Fruit fly (Drosophila melanogaster) whole organism, embryonic: Measurements from ENCODE around the gene nanos.
A peak's percentile ranks its signal among the peaks of the same experiment; 100 is the strongest.

Source experiments
- Atf6 ChIP-seq: fragments of 200-800 bp; sonication (Bioruptor generic); IDR thresholded peaks from 2 replicates; pipeline ENCODE4 v1.3.6; 2022; ENCODE audit warnings: missing biosample characterization, missing genetic modification characterization
- C15 ChIP-seq: fragments of 200-800 bp; sonication (Bioruptor generic); IDR thresholded peaks from 3 replicates; pipeline ENCODE4 v1.3.6; 2022; ENCODE audit warnings: missing biosample characterization, missing genetic modification characterization
- CG10209 ChIP-seq: fragments of 200-800 bp; sonication (Bioruptor generic); optimal IDR thresholded peaks from 3 replicates; lab custom pipeline; 2017; ENCODE audit warnings: missing biosample characterization, mild to moderate bottlenecking, missing genetic modification characterization, missing genetic modification reagents
- CG11247 ChIP-seq: fragments of 200-800 bp; sonication (Bioruptor generic); IDR thresholded peaks from 2 replicates; pipeline ENCODE4 v1.3.6; 2022; ENCODE audit warnings: missing biosample characterization, missing genetic modification characterization
- CG12219 ChIP-seq: fragments of 200-800 bp; sonication (Bioruptor generic); optimal IDR thresholded peaks from 3 replicates; lab custom pipeline; 2018; ENCODE audit warnings: missing biosample characterization, mild to moderate bottlenecking, missing genetic modification characterization
- CG12769 ChIP-seq: fragments of 200-800 bp; sonication (Bioruptor generic); optimal IDR thresholded peaks from 2 replicates; lab custom pipeline; 2019; ENCODE audit warnings: missing biosample characterization, mild to moderate bottlenecking, missing genetic modification characterization, moderate library complexity
- CG14014 ChIP-seq: fragments of 200-800 bp; sonication (Bioruptor generic); IDR thresholded peaks from 2 replicates; pipeline ENCODE4 v1.3.6; 2022; ENCODE audit warnings: missing biosample characterization, missing genetic modification characterization
- CG15479 ChIP-seq: fragments of 200-800 bp; sonication (Bioruptor generic); optimal IDR thresholded peaks from 3 replicates; lab custom pipeline; 2019; ENCODE audit warnings: missing biosample characterization, mild to moderate bottlenecking, missing genetic modification characterization, moderate library complexity
- CG15601 ChIP-seq: fragments of 200-800 bp; sonication (Bioruptor generic); optimal IDR thresholded peaks from 3 replicates; lab custom pipeline; 2019; ENCODE audit warnings: missing biosample characterization, mild to moderate bottlenecking, missing genetic modification characterization, moderate library complexity
- CG15696 ChIP-seq: fragments of 200-800 bp; sonication (Bioruptor generic); optimal IDR thresholded peaks from 2 replicates; lab custom pipeline; 2019; ENCODE audit warnings: missing biosample characterization, mild to moderate bottlenecking, missing genetic modification characterization, moderate library complexity
- CG17568 ChIP-seq: fragments of 200-800 bp; sonication (Bioruptor generic); optimal IDR thresholded peaks from 2 replicates; lab custom pipeline; 2018; ENCODE audit warnings: missing biosample characterization, mild to moderate bottlenecking, missing genetic modification characterization, moderate library complexity
- CG18599 ChIP-seq: fragments of 200-800 bp; sonication (Bioruptor generic); optimal IDR thresholded peaks from 3 replicates; lab custom pipeline; 2017; ENCODE audit warnings: missing biosample characterization, missing genetic modification characterization, mild to moderate bottlenecking, moderate library complexity, missing genetic modification reagents
- CG30020 ChIP-seq: fragments of 200-800 bp; optimal IDR thresholded peaks from 2 replicates; lab custom pipeline; 2019; ENCODE audit warnings: missing biosample characterization, mild to moderate bottlenecking, missing genetic modification characterization, moderate library complexity
- CG3065 ChIP-seq: fragments of 200-800 bp; sonication (Bioruptor generic); optimal IDR thresholded peaks from 2 replicates; lab custom pipeline; 2016; ENCODE audit warnings: missing biosample characterization, missing genetic modification characterization
- CG32767 ChIP-seq: fragments of 200-800 bp; sonication (Bioruptor generic); IDR thresholded peaks from 2 replicates; pipeline ENCODE4 v1.3.6; 2022; ENCODE audit warnings: missing biosample characterization, missing genetic modification characterization
- CG3281 ChIP-seq: fragments of 200-800 bp; sonication (Bioruptor generic); optimal IDR thresholded peaks from 3 replicates; lab custom pipeline; 2017; ENCODE audit warnings: missing biosample characterization, mild to moderate bottlenecking, missing genetic modification characterization
- CG33557 ChIP-seq: fragments of 200-800 bp; sonication (Bioruptor generic); optimal IDR thresholded peaks from 2 replicates; lab custom pipeline; 2019; ENCODE audit warnings: missing biosample characterization, mild to moderate bottlenecking, missing genetic modification characterization, moderate library complexity
- CG43689 ChIP-seq: fragments of 200-800 bp; sonication (Bioruptor generic); IDR thresholded peaks from 2 replicates; pipeline ENCODE4 v1.3.6; 2022; ENCODE audit warnings: missing biosample characterization, missing genetic modification characterization
- CG7271 ChIP-seq: fragments of 200-800 bp; sonication (Bioruptor generic); optimal IDR thresholded peaks from 2 replicates; lab custom pipeline; 2018; ENCODE audit warnings: missing biosample characterization, mild to moderate bottlenecking, missing genetic modification characterization, moderate library complexity
- CG7357 ChIP-seq: fragments of 200-800 bp; sonication (Bioruptor generic); IDR thresholded peaks from 3 replicates; pipeline ENCODE4 v1.3.6; 2022; ENCODE audit warnings: missing biosample characterization, missing genetic modification characterization
- CG8924 ChIP-seq: fragments of 200-800 bp; optimal IDR thresholded peaks from 3 replicates; lab custom pipeline; 2019; ENCODE audit warnings: missing biosample characterization, mild to moderate bottlenecking, missing genetic modification characterization, moderate library complexity
- CG9876 ChIP-seq: fragments of 200-800 bp; sonication (Bioruptor generic); optimal IDR thresholded peaks from 2 replicates; lab custom pipeline; 2016; ENCODE audit warnings: missing biosample characterization, missing genetic modification characterization
- Camta ChIP-seq: fragments of 200-800 bp; sonication (Bioruptor generic); optimal IDR thresholded peaks from 2 replicates; lab custom pipeline; 2016; ENCODE audit warnings: missing biosample characterization, missing genetic modification characterization
- CoRest ChIP-seq: fragments of 200-800 bp; sonication (Bioruptor generic); optimal IDR thresholded peaks from 3 replicates; lab custom pipeline; 2018; ENCODE audit warnings: missing biosample characterization, mild to moderate bottlenecking, missing genetic modification characterization, moderate library complexity
- D19A ChIP-seq: fragments of 200-800 bp; optimal IDR thresholded peaks from 3 replicates; lab custom pipeline; 2019; ENCODE audit warnings: missing biosample characterization, mild to moderate bottlenecking, missing genetic modification characterization, moderate library complexity
- Drgx ChIP-seq: fragments of 200-800 bp; sonication (Bioruptor generic); IDR thresholded peaks from 2 replicates; pipeline ENCODE4 v1.3.6; 2022; ENCODE audit warnings: missing biosample characterization, missing genetic modification characterization
- Gsc ChIP-seq: fragments of 200-800 bp; sonication (Bioruptor generic); IDR thresholded peaks from 2 replicates; pipeline ENCODE4 v1.3.6; 2022; ENCODE audit warnings: missing biosample characterization, missing genetic modification characterization
- HmgD ChIP-seq: fragments of 200-800 bp; sonication (Bioruptor generic); optimal IDR thresholded peaks from 3 replicates; lab custom pipeline; 2016; ENCODE audit warnings: missing biosample characterization, missing genetic modification characterization
- Hr39 ChIP-seq: fragments of >200 bp; optimal IDR thresholded peaks from 2 replicates; lab custom pipeline; 2017
- Oaz ChIP-seq: fragments of 200-800 bp; sonication (Bioruptor generic); IDR thresholded peaks from 2 replicates; pipeline ENCODE4 v1.3.6; 2022; ENCODE audit warnings: missing biosample characterization, missing genetic modification characterization
- Pdp1 ChIP-seq, 2 experiments: fragments of 200-800 bp; sonication (Bioruptor generic); optimal IDR thresholded peaks; 3 replicates each; lab custom pipeline; 2016; ENCODE audit warnings: missing biosample characterization in 2 of 2, missing genetic modification characterization in 2 of 2, mild to moderate bottlenecking in 1 of 2, moderate library complexity in 1 of 2
- Rx ChIP-seq: fragments of 200-800 bp; sonication (Bioruptor generic); IDR thresholded peaks from 2 replicates; pipeline ENCODE4 v1.3.6; 2022; ENCODE audit warnings: missing biosample characterization, missing genetic modification characterization
- Sin3A ChIP-seq: fragments of >200 bp; optimal IDR thresholded peaks from 2 replicates; lab custom pipeline; 2018
- Trl ChIP-seq, 3 experiments: fragments of >200 bp in 2 of 3; fragments of 200-800 bp in 1 of 3; sonication (Bioruptor generic) in 1 of 3; optimal IDR thresholded peaks; 2 replicates in 1 of 3; 3 replicates in 2 of 3; lab custom pipeline; 2016 to 2017; ENCODE audit warnings: missing biosample characterization in 1 of 3, missing genetic modification characterization in 1 of 3
- bsh ChIP-seq, 2 experiments: fragments of 200-800 bp; sonication (Bioruptor generic); optimal IDR thresholded peaks; 2 replicates each; lab custom pipeline; 2017 to 2018; ENCODE audit warnings: mild to moderate bottlenecking in 2 of 2, missing biosample characterization in 2 of 2, missing genetic modification characterization in 2 of 2, moderate library complexity in 1 of 2
- btn ChIP-seq: fragments of 200-800 bp; sonication (Bioruptor generic); optimal IDR thresholded peaks from 2 replicates; lab custom pipeline; 2016; ENCODE audit warnings: missing biosample characterization, missing genetic modification characterization
- cas ChIP-seq: fragments of 200-800 bp; sonication (Bioruptor generic); IDR thresholded peaks from 2 replicates; pipeline ENCODE4 v1.3.6; 2022; ENCODE audit warnings: missing biosample characterization, missing genetic modification characterization
- crc ChIP-seq: fragments of 200-800 bp; sonication (Bioruptor generic); optimal IDR thresholded peaks from 2 replicates; lab custom pipeline; 2016; ENCODE audit warnings: missing biosample characterization, missing genetic modification characterization
- dysf ChIP-seq: fragments of 200-800 bp; sonication (Bioruptor generic); IDR thresholded peaks from 3 replicates; pipeline ENCODE4 v1.3.6; 2022; ENCODE audit warnings: missing biosample characterization, missing genetic modification characterization
- fd64A ChIP-seq: fragments of 200-800 bp; sonication (Bioruptor generic); optimal IDR thresholded peaks from 3 replicates; lab custom pipeline; 2018; ENCODE audit warnings: missing biosample characterization, mild to moderate bottlenecking, missing genetic modification characterization
- fd96Cb ChIP-seq: fragments of 200-800 bp; sonication (Bioruptor generic); optimal IDR thresholded peaks from 2 replicates; lab custom pipeline; 2018; ENCODE audit warnings: missing biosample characterization, mild to moderate bottlenecking, missing genetic modification characterization, moderate library complexity
- fru ChIP-seq: fragments of >200 bp; optimal IDR thresholded peaks from 2 replicates; lab custom pipeline; 2017
- kay ChIP-seq: fragments of 200-800 bp; sonication (Bioruptor generic); optimal IDR thresholded peaks from 2 replicates; lab custom pipeline; 2016; ENCODE audit warnings: missing biosample characterization, missing genetic modification characterization
- kni ChIP-seq: fragments of 200-800 bp; sonication (Bioruptor generic); optimal IDR thresholded peaks from 3 replicates; lab custom pipeline; 2017; ENCODE audit warnings: mild to moderate bottlenecking, missing biosample characterization, missing genetic modification reagents, missing genetic modification characterization
- maf-S ChIP-seq: fragments of 200-800 bp; sonication (Bioruptor generic); optimal IDR thresholded peaks from 2 replicates; lab custom pipeline; 2016; ENCODE audit warnings: missing biosample characterization, missing genetic modification characterization
- mirr ChIP-seq: fragments of 200-800 bp; sonication (Bioruptor generic); optimal IDR thresholded peaks from 3 replicates; lab custom pipeline; 2018; ENCODE audit warnings: missing biosample characterization, mild to moderate bottlenecking, missing genetic modification characterization
- nerfin-1 ChIP-seq: fragments of 200-800 bp; sonication (Bioruptor generic); optimal IDR thresholded peaks from 3 replicates; lab custom pipeline; 2019; ENCODE audit warnings: missing biosample characterization, mild to moderate bottlenecking, missing genetic modification characterization, moderate library complexity
- rib ChIP-seq: fragments of 200-800 bp; sonication (Bioruptor generic); IDR thresholded peaks from 2 replicates; pipeline ENCODE4 v1.3.6; 2022; ENCODE audit warnings: missing biosample characterization, missing genetic modification characterization
- sd ChIP-seq: fragments of 200-800 bp; sonication (Bioruptor generic); optimal IDR thresholded peaks from 3 replicates; lab custom pipeline; 2018; ENCODE audit warnings: missing biosample characterization, mild to moderate bottlenecking, missing genetic modification characterization, moderate library complexity
- sob ChIP-seq: fragments of 200-800 bp; sonication (Bioruptor generic); IDR thresholded peaks from 2 replicates; pipeline ENCODE4 v1.3.6; 2022; ENCODE audit warnings: missing biosample characterization, missing genetic modification characterization
- vfl ChIP-seq: fragments of 200-800 bp; sonication (Bioruptor generic); optimal IDR thresholded peaks from 2 replicates; lab custom pipeline; 2016; ENCODE audit warnings: missing biosample characterization, missing genetic modification characterization
- vvl ChIP-seq: fragments of 200-800 bp; sonication (Bioruptor generic); IDR thresholded peaks from 2 replicates; pipeline ENCODE4 v1.3.6; 2022; ENCODE audit warnings: missing biosample characterization, missing genetic modification characterization

Gene nanos

DNA sequence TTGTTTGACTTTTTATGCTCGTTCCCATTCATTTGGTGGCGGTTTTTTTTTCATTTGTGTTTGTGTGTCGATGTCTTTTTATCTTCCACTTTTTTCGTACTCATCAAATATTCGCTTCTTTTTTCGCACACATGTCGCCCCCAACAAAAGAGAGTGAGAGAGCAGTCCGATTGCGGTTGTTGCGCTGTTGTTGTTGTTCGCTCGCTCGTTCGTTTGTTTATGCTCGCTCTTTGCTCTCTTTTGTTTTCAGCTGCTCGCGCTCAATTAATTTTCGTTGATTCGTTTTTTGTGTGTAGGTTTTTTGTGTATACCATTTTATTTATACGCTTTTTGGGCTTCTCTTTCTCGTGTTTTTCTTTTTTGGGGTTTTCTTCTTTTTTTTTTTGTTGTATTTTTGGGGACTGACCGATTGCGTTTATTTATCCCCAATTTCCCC is 8.6 kb downstream of the nanos start (continued):
- TF ChIP-seq HmgD (GFP tag; lab: Kevin White, UChicago), result no peak
- TF ChIP-seq CG15601 (tag; lab: Kevin White, UChicago), result no peak
- no peak for TF ChIP-seq fd64A (GFP tag; lab: Kevin White, UChicago)
- TF ChIP-seq bsh (GFP tag; optimal IDR thresholded peaks at IDR 0.05; lab: Kevin White, UChicago), result peak in 1 of 2 experiments; percentile 56
- TF ChIP-seq CG18599 (GFP tag; lab: Kevin White, UChicago), result no peak
- TF ChIP-seq CG14014 (GFP tag; lab: Robert Waterston, UW), result no peak
- TF ChIP-seq CG7357, result no peak
- no peak for TF ChIP-seq kay (GFP tag; lab: Kevin White, UChicago)
- no peak for TF ChIP-seq nerfin-1 (tag; lab: Kevin White, UChicago)
- TF ChIP-seq kni (GFP tag; lab: Kevin White, UChicago), result no peak
- no peak for TF ChIP-seq CG8924 (tag; lab: Kevin White, UChicago)
- no peak for TF ChIP-seq CG12219 (GFP tag; lab: Kevin White, UChicago)
- no peak; the same call in 1 of the 2 replicates for TF ChIP-seq vvl
- TF ChIP-seq CG7271 (tag; lab: Kevin White, UChicago), result no peak
- TF ChIP-seq dysf (GFP tag; lab: Robert Waterston, UW), result no peak
- peak; percentile 17; the same call in 1 of the 2 replicates for TF ChIP-seq Atf6 (GFP tag; lab: Robert Waterston, UW)
- TF ChIP-seq CoRest (tag; lab: Kevin White, UChicago), result no peak
- TF ChIP-seq CG12769 (tag; lab: Kevin White, UChicago), result no peak
- TF ChIP-seq cas (GFP tag; lab: Robert Waterston, UW), result no peak
- TF ChIP-seq CG43689 (GFP tag; lab: Robert Waterston, UW), result no peak
- no peak for TF ChIP-seq Rx (GFP tag; lab: Robert Waterston, UW)
- no peak for TF ChIP-seq Hr39 (lab: Kevin White, UChicago)
- TF ChIP-seq CG3281 (GFP tag; lab: Kevin White, UChicago), result no peak
- TF ChIP-seq Gsc (GFP tag; lab: Robert Waterston, UW), result no peak
- TF ChIP-seq maf-S (GFP tag; lab: Kevin White, UChicago), result no peak
- peak; percentile 41 for TF ChIP-seq CG17568 (GFP tag; lab: Kevin White, UChicago)
- TF ChIP-seq CG15696 (tag; lab: Kevin White, UChicago), result no peak
- peak; percentile 7 for TF ChIP-seq D19A (tag; lab: Kevin White, UChicago)
- TF ChIP-seq CG32767 (GFP tag; lab: Robert Waterston, UW), result peak; percentile 96
- no peak for TF ChIP-seq fd96Cb (tag; lab: Kevin White, UChicago)
- no peak for TF ChIP-seq vfl (GFP tag; lab: Kevin White, UChicago)
- TF ChIP-seq CG11247 (GFP tag; lab: Robert Waterston, UW), result no peak
- no peak for TF ChIP-seq CG9876 (GFP tag; lab: Kevin White, UChicago)
- TF ChIP-seq sob (GFP tag; lab: Robert Waterston, UW), result no peak
- TF ChIP-seq sd (tag; lab: Kevin White, UChicago), result no peak
- TF ChIP-seq CG30020 (tag; lab: Kevin White, UChicago), result no peak
- TF ChIP-seq Oaz (GFP tag; lab: Robert Waterston, UW), result no peak
- TF ChIP-seq C15 (GFP tag; lab: Robert Waterston, UW), result no peak
- no peak for TF ChIP-seq Camta (GFP tag; lab: Kevin White, UChicago)
- no peak for TF ChIP-seq Sin3A (lab: Kevin White, UChicago)
- no peak for TF ChIP-seq CG10209 (GFP tag; lab: Kevin White, UChicago)
- no peak for TF ChIP-seq crc (GFP tag; lab: Kevin White, UChicago)
- no peak for TF ChIP-seq fru (lab: Kevin White, UChicago)
- no peak for TF ChIP-seq mirr (GFP tag; lab: Kevin White, UChicago)
- TF ChIP-seq Drgx (GFP tag; lab: Robert Waterston, UW), result peak; percentile 67
- TF ChIP-seq CG15479 (GFP tag; lab: Kevin White, UChicago), result no peak
- no peak for TF ChIP-seq Pdp1 (GFP tag; optimal IDR thresholded peaks at IDR 0.05; lab: Kevin White, UChicago)
- TF ChIP-seq CG33557 (GFP tag; lab: Kevin White, UChicago), result no peak
- TF ChIP-seq CG3065 (GFP tag; lab: Kevin White, UChicago), result no peak
- TF ChIP-seq btn (GFP tag; lab: Kevin White, UChicago), result no peak
- TF ChIP-seq rib (GFP tag; lab: Robert Waterston, UW), result peak; percentile 44; the same call in 1 of the 2 replicates
- TF ChIP-seq Trl (optimal IDR thresholded peaks at IDR 0.05; lab: Kevin White, UChicago), result peak; percentile 96 to 100
- TF ChIP-seq Trl (GFP tag; optimal IDR thresholded peaks at IDR 0.05; lab: Kevin White, UChicago), result peak; percentile 24
